Worm (Caenorhabditis elegans) whole organism, L3 larva: ENCODE measurements around the gene hpl-2.

Experiments
- ama-1 ChIP-seq: fragments of 150-350 bp; optimal IDR thresholded peaks from 2 replicates; lab custom pipeline; 2018
- ceh-82 ChIP-seq: fragments of 150-350 bp; optimal IDR thresholded peaks from 2 replicates; lab custom pipeline; 2014; ENCODE audit warnings: missing biosample characterization, missing genetic modification characterization
- egl-27 ChIP-seq: sonication (generic microtip); optimal IDR thresholded peaks from 4 replicates; lab custom pipeline; 2017; ENCODE audit warnings: missing biosample characterization, missing genetic modification reagents, missing genetic modification characterization
- fkh-2 ChIP-seq: fragments of 150-350 bp; optimal IDR thresholded peaks from 2 replicates; lab custom pipeline; 2014; ENCODE audit warnings: missing biosample characterization, missing genetic modification reagents, missing genetic modification characterization
- mdl-1 ChIP-seq: fragments of 150-350 bp; optimal IDR thresholded peaks from 2 replicates; lab custom pipeline; 2014; ENCODE audit warnings: missing biosample characterization, missing genetic modification characterization
- nhr-77 ChIP-seq: fragments of 150-350 bp; optimal IDR thresholded peaks from 2 replicates; lab custom pipeline; 2014; ENCODE audit warnings: missing biosample characterization, missing genetic modification characterization
- snpc-4 ChIP-seq: fragments of 150-350 bp; optimal IDR thresholded peaks from 2 replicates; lab custom pipeline; 2014; ENCODE audit warnings: missing biosample characterization, missing genetic modification characterization
- unc-39 ChIP-seq: sonication (generic microtip); optimal IDR thresholded peaks from 4 replicates; lab custom pipeline; 2017; ENCODE audit warnings: missing biosample characterization, missing genetic modification characterization

- no peak for TF ChIP-seq nhr-77
- no peak for TF ChIP-seq ceh-82
- TF ChIP-seq ama-1 (lab: Kevin White, UChicago): no peak
- no peak for TF ChIP-seq egl-27 (tag; lab: Kevin White, UChicago)
- no peak for TF ChIP-seq mdl-1
- TF ChIP-seq unc-39 (tag; lab: Kevin White, UChicago): no peak
- no peak for TF ChIP-seq snpc-4
- no peak for TF ChIP-seq fkh-2
These were observed 20.7 kb downstream of the hpl-2 start for ce11 chrIII:10734511-10735233.
